Fruit fly (Drosophila melanogaster) whole organism, embryonic: ENCODE measurements around the gene SCaMC.

Source experiments
- ATbp ChIP-seq: fragments of 200-800 bp; sonication (Bioruptor generic); optimal IDR thresholded peaks from 2 replicates; lab custom pipeline; 2017; ENCODE audit warnings: missing biosample characterization, mild to moderate bottlenecking, missing genetic modification characterization, missing genetic modification reagents
- Asciz ChIP-seq: fragments of 200-800 bp; sonication (Bioruptor generic); optimal IDR thresholded peaks from 2 replicates; lab custom pipeline; 2017; ENCODE audit warnings: missing biosample characterization, mild to moderate bottlenecking, missing genetic modification characterization, missing genetic modification reagents
- CG10543 ChIP-seq: fragments of 200-800 bp; sonication (Bioruptor generic); optimal IDR thresholded peaks from 3 replicates; lab custom pipeline; 2017; ENCODE audit warnings: missing biosample characterization, mild to moderate bottlenecking, missing genetic modification characterization, moderate library complexity
- CG10654 ChIP-seq: fragments of 200-800 bp; sonication (Bioruptor generic); optimal IDR thresholded peaks from 2 replicates; lab custom pipeline; 2016; ENCODE audit warnings: missing biosample characterization, missing genetic modification characterization
- CG11695 ChIP-seq: fragments of 200-800 bp; sonication (Bioruptor generic); IDR thresholded peaks from 3 replicates; pipeline ENCODE4 v1.3.6; 2022; ENCODE audit warnings: missing biosample characterization, missing genetic modification characterization
- CG11696 ChIP-seq: fragments of 200-800 bp; sonication (Bioruptor generic); IDR thresholded peaks from 2 replicates; pipeline ENCODE4 v1.3.6; 2022; ENCODE audit warnings: missing biosample characterization, missing genetic modification characterization
- CG13296 ChIP-seq: fragments of 200-800 bp; sonication (Bioruptor generic); optimal IDR thresholded peaks from 3 replicates; lab custom pipeline; 2018; ENCODE audit warnings: missing biosample characterization, mild to moderate bottlenecking, missing genetic modification characterization
- CG15696 ChIP-seq: fragments of 200-800 bp; sonication (Bioruptor generic); optimal IDR thresholded peaks from 2 replicates; lab custom pipeline; 2019; ENCODE audit warnings: missing biosample characterization, mild to moderate bottlenecking, missing genetic modification characterization, moderate library complexity
- CG1603 ChIP-seq: fragments of 200-800 bp; sonication (Bioruptor generic); optimal IDR thresholded peaks from 2 replicates; lab custom pipeline; 2019; ENCODE audit warnings: missing biosample characterization, mild to moderate bottlenecking, missing genetic modification characterization, moderate library complexity
- CG1647 ChIP-seq: fragments of 200-800 bp; sonication (Bioruptor generic); optimal IDR thresholded peaks from 3 replicates; lab custom pipeline; 2016; ENCODE audit warnings: missing biosample characterization, missing genetic modification characterization
- CG17568 ChIP-seq: fragments of 200-800 bp; sonication (Bioruptor generic); optimal IDR thresholded peaks from 2 replicates; lab custom pipeline; 2018; ENCODE audit warnings: missing biosample characterization, mild to moderate bottlenecking, missing genetic modification characterization, moderate library complexity
- CG17802 ChIP-seq: fragments of 200-800 bp; sonication (Bioruptor generic); optimal IDR thresholded peaks from 2 replicates; lab custom pipeline; 2018; ENCODE audit warnings: missing biosample characterization, mild to moderate bottlenecking, missing genetic modification characterization, moderate library complexity
- CG2202 ChIP-seq: fragments of 200-800 bp; sonication (Bioruptor generic); optimal IDR thresholded peaks from 2 replicates; lab custom pipeline; 2018; ENCODE audit warnings: missing biosample characterization, mild to moderate bottlenecking, missing genetic modification characterization
- CG3281 ChIP-seq: fragments of 200-800 bp; sonication (Bioruptor generic); optimal IDR thresholded peaks from 3 replicates; lab custom pipeline; 2017; ENCODE audit warnings: missing biosample characterization, mild to moderate bottlenecking, missing genetic modification characterization
- CG4820 ChIP-seq: fragments of 200-800 bp; sonication (Bioruptor generic); optimal IDR thresholded peaks from 3 replicates; lab custom pipeline; 2016; ENCODE audit warnings: missing biosample characterization, missing genetic modification characterization
- CG7839 ChIP-seq: fragments of 200-800 bp; sonication (Bioruptor generic); optimal IDR thresholded peaks from 3 replicates; lab custom pipeline; 2018; ENCODE audit warnings: missing biosample characterization, mild to moderate bottlenecking, missing genetic modification characterization, moderate library complexity
- CG8290 ChIP-seq, 3 experiments: fragments of 200-800 bp; sonication (Bioruptor generic); optimal IDR thresholded peaks; 2 replicates each; lab custom pipeline; 2016 to 2019; ENCODE audit warnings: missing biosample characterization in 3 of 3, missing genetic modification characterization in 3 of 3, mild to moderate bottlenecking in 2 of 3, moderate library complexity in 1 of 3
- CG9727 ChIP-seq: fragments of 200-800 bp; sonication (Bioruptor generic); optimal IDR thresholded peaks from 3 replicates; lab custom pipeline; 2017; ENCODE audit warnings: missing biosample characterization, mild to moderate bottlenecking, missing genetic modification characterization
- Dbx ChIP-seq: fragments of 200-800 bp; sonication (Bioruptor generic); IDR thresholded peaks from 3 replicates; pipeline ENCODE4 v1.3.6; 2022; ENCODE audit warnings: missing biosample characterization, missing genetic modification characterization
- E2f2 ChIP-seq: fragments of 200-800 bp; sonication (Bioruptor generic); IDR thresholded peaks from 2 replicates; pipeline ENCODE4 v1.3.6; 2022; ENCODE audit warnings: missing biosample characterization, missing genetic modification characterization
- ERR ChIP-seq: fragments of 200-800 bp; sonication (Bioruptor generic); optimal IDR thresholded peaks from 2 replicates; lab custom pipeline; 2016; ENCODE audit warnings: missing biosample characterization, missing genetic modification characterization
- Fer3 ChIP-seq: fragments of 200-800 bp; sonication (Bioruptor generic); optimal IDR thresholded peaks from 2 replicates; lab custom pipeline; 2018; ENCODE audit warnings: missing biosample characterization, mild to moderate bottlenecking, missing genetic modification characterization, moderate library complexity
- H15 ChIP-seq: fragments of 200-800 bp; sonication (Bioruptor generic); IDR thresholded peaks from 3 replicates; pipeline ENCODE4 v1.3.6; 2022; ENCODE audit warnings: missing biosample characterization, missing genetic modification characterization
- Jarid2 ChIP-seq: fragments of 200-800 bp; sonication (Bioruptor generic); optimal IDR thresholded peaks from 3 replicates; lab custom pipeline; 2017; ENCODE audit warnings: mild to moderate bottlenecking, missing biosample characterization, missing genetic modification reagents, missing genetic modification characterization
- Max ChIP-seq: fragments of 200-800 bp; sonication (Bioruptor generic); optimal IDR thresholded peaks from 2 replicates; lab custom pipeline; 2016; ENCODE audit warnings: missing biosample characterization, mild to moderate bottlenecking, missing genetic modification characterization
- Med ChIP-seq: fragments of 200-800 bp; sonication (Bioruptor generic); peaks from one replicate; lab custom pipeline; 2016; ENCODE audit warnings: missing biosample characterization, missing genetic modification characterization, mild to moderate bottlenecking, inconsistent platforms, moderate library complexity
- NfI ChIP-seq: fragments of 200-800 bp; sonication (Bioruptor generic); optimal IDR thresholded peaks from 3 replicates; lab custom pipeline; 2018; ENCODE audit warnings: missing biosample characterization, mild to moderate bottlenecking, missing genetic modification characterization, moderate library complexity
- Oaz ChIP-seq: fragments of 200-800 bp; sonication (Bioruptor generic); IDR thresholded peaks from 2 replicates; pipeline ENCODE4 v1.3.6; 2022; ENCODE audit warnings: missing biosample characterization, missing genetic modification characterization
- Sox102F ChIP-seq: fragments of 200-800 bp; sonication (Bioruptor generic); optimal IDR thresholded peaks from 2 replicates; lab custom pipeline; 2018; ENCODE audit warnings: missing biosample characterization, mild to moderate bottlenecking, missing genetic modification characterization, moderate library complexity
- Sry-δ ChIP-seq: fragments of 200-800 bp; sonication (Bioruptor generic); optimal IDR thresholded peaks from 2 replicates; lab custom pipeline; 2016; ENCODE audit warnings: missing biosample characterization, missing genetic modification characterization
- Vsx1 ChIP-seq: fragments of 200-800 bp; sonication (Bioruptor generic); optimal IDR thresholded peaks from 2 replicates; lab custom pipeline; 2017; ENCODE audit warnings: missing biosample characterization, mild to moderate bottlenecking, missing genetic modification characterization, missing genetic modification reagents
- az2 ChIP-seq: fragments of 200-800 bp; sonication (Bioruptor generic); optimal IDR thresholded peaks from 3 replicates; lab custom pipeline; 2016; ENCODE audit warnings: missing biosample characterization, missing genetic modification characterization
- danr ChIP-seq: fragments of 200-800 bp; sonication (Bioruptor generic); IDR thresholded peaks from 2 replicates; pipeline ENCODE4 v1.3.6; 2022; ENCODE audit warnings: missing biosample characterization, missing genetic modification characterization
- eve ChIP-seq, 2 experiments: fragments of >200 bp; optimal IDR thresholded peaks; 2 replicates each; lab custom pipeline; 2017; ENCODE audit warnings: missing biosample characterization in 2 of 2, missing genetic modification characterization in 2 of 2
- exex ChIP-seq: fragments of 200-800 bp; sonication (Bioruptor generic); optimal IDR thresholded peaks from 4 replicates; lab custom pipeline; 2018; ENCODE audit warnings: missing biosample characterization, mild to moderate bottlenecking, missing genetic modification characterization, moderate library complexity
- gro ChIP-seq: fragments of 200-800 bp; sonication (Bioruptor generic); optimal IDR thresholded peaks from 2 replicates; lab custom pipeline; 2016; ENCODE audit warnings: missing biosample characterization, missing genetic modification characterization
- hth ChIP-seq: fragments of >200 bp; optimal IDR thresholded peaks from 2 replicates; lab custom pipeline; 2017; ENCODE audit warnings: inconsistent platforms
- lab ChIP-seq: fragments of 200-800 bp; sonication (Bioruptor generic); optimal IDR thresholded peaks from 3 replicates; lab custom pipeline; 2017; ENCODE audit warnings: missing biosample characterization, missing genetic modification characterization, mild to moderate bottlenecking, moderate library complexity, missing genetic modification reagents
- lov ChIP-seq, 2 experiments: fragments of 200-800 bp in 1 of 2; fragments of >200 bp in 1 of 2; sonication (Bioruptor generic) in 1 of 2; IDR thresholded peaks in 1 of 2; optimal IDR thresholded peaks in 1 of 2; 2 replicates in 1 of 2; 3 replicates in 1 of 2; pipeline versions ENCODE4 v1.3.6 to Lab custom; 2017 to 2022; ENCODE audit warnings: missing biosample characterization in 1 of 2, missing genetic modification characterization in 1 of 2
- otp ChIP-seq: fragments of 200-800 bp; sonication (Bioruptor generic); IDR thresholded peaks from 3 replicates; pipeline ENCODE4, ENCODE4 v1.3.6; 2022; ENCODE audit warnings: missing biosample characterization, missing genetic modification characterization
- pho ChIP-seq: fragments of 200-800 bp; sonication (Bioruptor generic); optimal IDR thresholded peaks from 2 replicates; lab custom pipeline; 2016; ENCODE audit warnings: missing biosample characterization, missing genetic modification characterization
- pnt ChIP-seq: fragments of 200-800 bp; sonication (Bioruptor generic); optimal IDR thresholded peaks from 3 replicates; lab custom pipeline; 2016; ENCODE audit warnings: missing biosample characterization, missing genetic modification characterization
- ro ChIP-seq: fragments of 200-800 bp; sonication (Bioruptor generic); IDR thresholded peaks from 2 replicates; pipeline ENCODE4 v1.3.6; 2022; ENCODE audit warnings: missing biosample characterization, missing genetic modification characterization
- sc ChIP-seq, 3 experiments: fragments of >200 bp in 2 of 3; fragments of 200-800 bp in 1 of 3; sonication (Bioruptor generic) in 1 of 3; optimal IDR thresholded peaks; 2 replicates in 2 of 3; 3 replicates in 1 of 3; lab custom pipeline; 2017; ENCODE audit warnings: mild to moderate bottlenecking in 1 of 3, missing biosample characterization in 1 of 3, missing genetic modification characterization in 1 of 3, missing genetic modification reagents in 1 of 3
- so ChIP-seq: fragments of 200-800 bp; sonication (Bioruptor generic); IDR thresholded peaks from 3 replicates; pipeline ENCODE4 v1.3.6; 2022; ENCODE audit warnings: missing biosample characterization, missing genetic modification characterization
- sqz ChIP-seq: fragments of 200-800 bp; sonication (Bioruptor generic); optimal IDR thresholded peaks from 3 replicates; lab custom pipeline; 2018; ENCODE audit warnings: missing biosample characterization, mild to moderate bottlenecking, missing genetic modification characterization
- vfl ChIP-seq: fragments of 200-800 bp; sonication (Bioruptor generic); optimal IDR thresholded peaks from 2 replicates; lab custom pipeline; 2016; ENCODE audit warnings: missing biosample characterization, missing genetic modification characterization
- wek ChIP-seq: fragments of 200-800 bp; sonication (Bioruptor generic); optimal IDR thresholded peaks from 3 replicates; lab custom pipeline; 2018; ENCODE audit warnings: missing biosample characterization, mild to moderate bottlenecking, missing genetic modification characterization, moderate library complexity

Gene SCaMC

DNA sequence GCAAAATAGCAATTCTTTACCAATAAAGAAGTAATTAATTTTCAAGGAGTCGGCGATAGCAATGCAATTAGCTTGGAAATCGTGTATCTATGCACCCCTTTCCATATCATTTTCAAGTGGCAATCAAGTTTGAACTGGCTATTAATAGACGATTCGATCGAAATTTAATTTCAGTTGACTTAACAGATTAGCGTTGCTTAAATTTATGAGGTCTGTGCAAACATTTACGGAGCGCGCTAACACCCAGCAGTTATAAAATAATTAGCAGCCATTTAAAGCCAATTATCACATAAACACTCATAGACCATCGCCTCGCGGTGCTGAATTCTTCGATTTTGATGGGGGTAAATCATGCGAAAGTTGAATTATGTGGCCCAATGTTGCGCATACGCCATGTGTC, 21.9 kb downstream of the SCaMC start (continued):
- no peak for TF ChIP-seq Fer3 (tag; lab: Kevin White, UChicago)
- no peak for TF ChIP-seq CG4820
- peak; percentile 30 for TF ChIP-seq ATbp (GFP tag; lab: Kevin White, UChicago)
- TF ChIP-seq Oaz (GFP tag; lab: Robert Waterston, UW) = no peak
- peak; percentile 19 for TF ChIP-seq lab (GFP tag; lab: Kevin White, UChicago)
- peak; percentile 9 for TF ChIP-seq CG3281
- no peak for TF ChIP-seq az2 (GFP tag; lab: Kevin White, UChicago)
- peak; percentile 80 for TF ChIP-seq exex (tag; lab: Kevin White, UChicago)
- TF ChIP-seq E2f2 = no peak
- TF ChIP-seq CG7839 (tag; lab: Kevin White, UChicago) = no peak
- TF ChIP-seq CG17802 (tag; lab: Kevin White, UChicago) = no peak
- TF ChIP-seq ERR (GFP tag; lab: Kevin White, UChicago) = no peak
- TF ChIP-seq danr = no peak
- TF ChIP-seq CG2202 (tag; lab: Kevin White, UChicago) = no peak
- TF ChIP-seq NfI = no peak
- peak; percentile 43 for TF ChIP-seq wek (GFP tag; lab: Kevin White, UChicago)
- peak in 1 of 2 experiments; percentile 48 for TF ChIP-seq eve (GFP tag; optimal IDR thresholded peaks at IDR 0.05; lab: Kevin White, UChicago)
- peak; percentile 26 for TF ChIP-seq gro (GFP tag; lab: Kevin White, UChicago)
- TF ChIP-seq CG13296 (GFP tag; lab: Kevin White, UChicago) = peak; percentile 18
- no peak for TF ChIP-seq Dbx
- TF ChIP-seq sc (optimal IDR thresholded peaks at IDR 0.05; lab: Kevin White, UChicago) = no peak
- no peak for TF ChIP-seq sc (GFP tag; optimal IDR thresholded peaks at IDR 0.05; lab: Kevin White, UChicago)
- TF ChIP-seq CG11695 (GFP tag; lab: Robert Waterston, UW) = no peak
- no peak for TF ChIP-seq CG1647 (GFP tag; lab: Kevin White, UChicago)
- TF ChIP-seq H15 = no peak
- peak; percentile 17 for TF ChIP-seq Asciz (GFP tag; lab: Kevin White, UChicago)
- no peak for TF ChIP-seq CG17568 (GFP tag; lab: Kevin White, UChicago)
- peak; percentile 4 for TF ChIP-seq CG10543 (GFP tag; lab: Kevin White, UChicago)
- no peak for TF ChIP-seq Sox102F (GFP tag; lab: Kevin White, UChicago)
- TF ChIP-seq Vsx1 (GFP tag; lab: Kevin White, UChicago) = peak; percentile 66
- no peak for TF ChIP-seq CG11696

DNA sequence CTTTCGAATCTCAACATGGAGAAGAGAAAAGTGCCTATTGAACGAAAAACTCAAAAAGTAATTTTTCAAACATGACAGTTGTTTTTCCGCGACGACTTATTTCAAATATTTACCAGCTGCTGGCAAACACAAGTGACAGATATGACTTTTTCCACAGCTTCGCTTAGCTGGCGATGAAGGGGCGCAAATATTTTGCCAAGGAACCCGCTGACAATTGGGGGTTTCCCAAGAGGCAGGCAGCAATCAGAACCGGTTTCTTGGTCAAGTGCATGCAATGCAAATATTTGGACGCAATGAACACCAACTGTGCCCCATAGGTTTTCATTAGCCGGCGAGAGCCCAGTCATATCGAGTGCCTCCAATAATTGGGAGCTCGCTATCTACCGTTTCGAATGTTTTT, 22.6 kb downstream of the SCaMC start:
- TF ChIP-seq lov (optimal IDR thresholded peaks at IDR 0.05; lab: Kevin White, UChicago) (no peak), lov (GFP tag; IDR thresholded peaks at IDR 0.05; lab: Robert Waterston, UW) (0 out of 3 replicates have a peak, but pooled peaks have one; percentile 26), CG9727 (GFP tag; lab: Kevin White, UChicago) (peak; percentile 5), pho (GFP tag; lab: Kevin White, UChicago) (no peak), Max (no peak), CG10654 (no peak), Jarid2 (GFP tag; lab: Kevin White, UChicago) (no peak), ro (GFP tag; lab: Robert Waterston, UW) (no peak), so (0 out of 3 replicates have a peak, but pooled peaks have one; percentile 18), Sry-δ (no peak), vfl (GFP tag; lab: Kevin White, UChicago) (no peak), sqz (peak; percentile 2), pnt (no peak), hth (lab: Kevin White, UChicago) (no peak), otp (GFP tag; lab: Robert Waterston, UW) (0 out of 3 replicates have a peak, but pooled peaks have one; percentile 8), CG15696 (tag; lab: Kevin White, UChicago) (peak; percentile 4), CG8290 (GFP tag; optimal IDR thresholded peaks at IDR 0.05; lab: Kevin White, UChicago) (no peak), CG8290 (tag; optimal IDR thresholded peaks at IDR 0.05; lab: Kevin White, UChicago) (peak in 1 of 2 experiments; percentile 1), Med (GFP tag; lab: Kevin White, UChicago) (peak; percentile 31), CG1603 (tag; lab: Kevin White, UChicago) (peak; percentile 22)
